Fruit fly (Drosophila melanogaster): ENCODE data around the gene CG7675.

- TF ChIP-seq CG9948 (tag; optimal IDR thresholded peaks at IDR 0.05) (no peak), CG10348 (GFP tag; IDR thresholded peaks at IDR 0.05) (no peak), EcR (GFP tag; optimal IDR thresholded peaks at IDR 0.05) (no peak), Pif1B (GFP tag; optimal IDR thresholded peaks at IDR 0.05) (no peak), D1 (tag; optimal IDR thresholded peaks at IDR 0.05) (no peak), CG13204 (GFP tag; optimal IDR thresholded peaks at IDR 0.05) (no peak), CG17806 (tag; optimal IDR thresholded peaks at IDR 0.05) (no peak), Ets98B (GFP tag; IDR thresholded peaks at IDR 0.05) (no peak), rn (GFP tag; IDR thresholded peaks at IDR 0.05) (no peak)
These were observed 42.5 kb downstream of the CG7675 start for dm6 chr3R:18338493-18338892.
